Worm (Caenorhabditis elegans) whole organism, L3 larva: ENCODE data around the gene hlh-8.

Experiments
- fkh-2 ChIP-seq: fragments of 150-350 bp; optimal IDR thresholded peaks from 2 replicates; lab custom pipeline; 2014; ENCODE audit warnings: missing biosample characterization, missing genetic modification reagents, missing genetic modification characterization
- nhr-67 ChIP-seq: fragments of 150-350 bp; optimal IDR thresholded peaks from 2 replicates; lab custom pipeline; 2014; ENCODE audit warnings: missing biosample characterization, missing genetic modification characterization

DNA sequence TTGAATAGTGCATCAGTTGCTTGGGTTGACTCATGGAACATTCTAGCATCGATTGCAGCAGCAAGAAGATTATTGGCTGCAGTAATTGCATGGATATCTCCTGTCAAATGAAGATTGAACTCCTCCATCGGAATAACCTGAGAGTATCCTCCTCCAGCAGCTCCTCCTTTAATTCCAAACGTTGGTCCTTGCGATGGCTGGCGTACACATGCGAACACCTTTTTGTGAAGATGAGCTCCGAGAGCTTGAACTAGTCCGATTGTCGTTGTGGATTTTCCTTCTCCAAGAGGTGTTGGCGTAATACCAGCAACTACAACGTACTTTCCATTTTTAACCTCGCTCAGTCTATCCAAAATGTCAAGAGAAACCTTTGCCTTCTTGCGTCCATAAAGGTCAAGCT lies 33.6 kb upstream of the hlh-8 start:
- TF ChIP-seq nhr-67 (tag; lab: Kevin White, UChicago) (no peak), fkh-2 (no peak)
